Fruit fly (Drosophila melanogaster): ENCODE data around the gene EMC2A.
A peak's percentile ranks its signal among the peaks of the same experiment; 100 is the strongest.

Gene EMC2A

DNA sequence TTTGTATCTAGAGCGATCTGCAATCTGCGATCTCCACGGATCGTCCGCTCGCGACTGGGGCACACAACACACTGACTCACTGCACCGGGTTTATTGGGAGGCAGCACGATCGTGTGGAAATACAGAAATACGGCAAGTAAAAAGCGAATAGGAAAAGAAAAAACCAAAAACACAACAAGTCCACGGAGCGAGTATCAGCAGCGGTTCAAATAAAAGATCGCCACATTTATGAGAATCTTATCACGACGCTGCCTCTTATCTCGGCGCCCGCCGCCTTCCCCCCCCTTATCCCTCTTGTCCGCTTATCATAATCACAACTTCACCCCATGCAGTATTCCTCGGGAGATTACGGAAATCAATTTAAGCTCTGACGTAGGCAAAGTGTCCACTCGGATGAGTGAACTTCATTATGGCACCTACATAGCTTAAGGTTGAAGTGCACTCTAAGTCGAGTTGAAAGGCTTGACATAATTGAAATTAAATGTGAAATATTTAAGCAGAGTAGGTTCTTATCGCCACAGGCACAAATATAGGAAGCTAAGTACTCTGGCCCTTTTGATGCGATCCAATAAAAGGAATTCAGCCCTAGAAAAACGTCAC is 13.7 kb downstream of the EMC2A start, which contains the start of gene AhcyL2 (continued):
- TF ChIP-seq kay (GFP tag; optimal IDR thresholded peaks at IDR 0.05), result peak; percentile 60
- no peak for TF ChIP-seq amos (GFP tag; IDR thresholded peaks at IDR 0.05; ENCODE audit: partially characterized antibody)
- no peak for TF ChIP-seq tx (GFP tag; optimal IDR thresholded peaks at IDR 0.05)
- no peak for TF ChIP-seq sens-2 (GFP tag; IDR thresholded peaks at IDR 0.05)
- TF ChIP-seq corto (GFP tag; optimal IDR thresholded peaks at IDR 0.05), result no peak
- TF ChIP-seq exex (tag; optimal IDR thresholded peaks at IDR 0.05), result peak; percentile 98
- TF ChIP-seq CG8290 (GFP tag; optimal IDR thresholded peaks at IDR 0.05), result no peak
- TF ChIP-seq CG8290 (tag; optimal IDR thresholded peaks at IDR 0.05), result peak in 1 of 2 experiments; percentile 6
- no peak for TF ChIP-seq CG11085 (GFP tag; IDR thresholded peaks at IDR 0.05)
- TF ChIP-seq Hr78 (GFP tag; optimal IDR thresholded peaks at IDR 0.05), result peak in 1 of 2 experiments; percentile 95
- TF ChIP-seq Asciz (GFP tag; optimal IDR thresholded peaks at IDR 0.05), result peak; percentile 0
- peak; percentile 61; the same call in 1 of the 3 replicates for TF ChIP-seq CG6175 (GFP tag; IDR thresholded peaks at IDR 0.05)
- no peak for TF ChIP-seq CG34224 (GFP tag; IDR thresholded peaks at IDR 0.05; ENCODE audit: partially characterized antibody)
- no peak for TF ChIP-seq CG2678 (tag; optimal IDR thresholded peaks at IDR 0.05)
- no peak for TF ChIP-seq Usf (GFP tag; optimal IDR thresholded peaks at IDR 0.05)
- TF ChIP-seq CG16815 (GFP tag; optimal IDR thresholded peaks at IDR 0.05), result no peak
- no peak for TF ChIP-seq CG10654 (GFP tag; optimal IDR thresholded peaks at IDR 0.05)
- TF ChIP-seq sd (tag; optimal IDR thresholded peaks at IDR 0.05), result peak; percentile 60
- TF ChIP-seq CG12071 (GFP tag; optimal IDR thresholded peaks at IDR 0.05), result peak; percentile 18
- TF ChIP-seq H2.0 (GFP tag; IDR thresholded peaks at IDR 0.05), result no peak
- no peak for TF ChIP-seq CG8944 (GFP tag; optimal IDR thresholded peaks at IDR 0.05)
- peak; percentile 59 for TF ChIP-seq grau (tag; optimal IDR thresholded peaks at IDR 0.05)
- no peak for TF ChIP-seq dm (GFP tag; optimal IDR thresholded peaks at IDR 0.05)
- TF ChIP-seq hb (GFP tag; IDR thresholded peaks at IDR 0.05; ENCODE audit: partially characterized antibody), result no peak
- no peak for TF ChIP-seq Rx (GFP tag; IDR thresholded peaks at IDR 0.05)
- TF ChIP-seq Blimp-1 (GFP tag; optimal IDR thresholded peaks at IDR 0.05), result no peak
- peak; percentile 3 for TF ChIP-seq lbe (GFP tag; optimal IDR thresholded peaks at IDR 0.05)
- no peak for TF ChIP-seq CG31224 (GFP tag; IDR thresholded peaks at IDR 0.05)
- TF ChIP-seq hbn (GFP tag; IDR thresholded peaks at IDR 0.05; ENCODE audit: partially characterized antibody), result no peak
- 0 out of 3 replicates have a peak, but pooled peaks have one; percentile 47 for TF ChIP-seq CG2199 (GFP tag; IDR thresholded peaks at IDR 0.05)
- TF ChIP-seq oc (tag; optimal IDR thresholded peaks at IDR 0.05), result no peak
- TF ChIP-seq CG7839 (tag; optimal IDR thresholded peaks at IDR 0.05), result no peak
- TF ChIP-seq vvl (GFP tag; IDR thresholded peaks at IDR 0.05), result no peak
- TF ChIP-seq psq (GFP tag; optimal IDR thresholded peaks at IDR 0.05), result no peak
- no peak for TF ChIP-seq CG1024 (GFP tag; IDR thresholded peaks at IDR 0.05)
- TF ChIP-seq Eip74EF (GFP tag; optimal IDR thresholded peaks at IDR 0.05), result peak in 1 of 2 experiments; percentile 19
- 0 out of 3 replicates have a peak, but pooled peaks have one; percentile 12 for TF ChIP-seq z (GFP tag; IDR thresholded peaks at IDR 0.05)
- no peak for TF ChIP-seq ind (GFP tag; optimal IDR thresholded peaks at IDR 0.05)
- no peak for TF ChIP-seq B-H2 (GFP tag; optimal IDR thresholded peaks at IDR 0.05)
- no peak for TF ChIP-seq btn (GFP tag; optimal IDR thresholded peaks at IDR 0.05)
- TF ChIP-seq CG11093 (GFP tag; IDR thresholded peaks at IDR 0.05), result no peak
- no peak for TF ChIP-seq CG30403 (GFP tag; optimal IDR thresholded peaks at IDR 0.05)
- TF ChIP-seq onecut (GFP tag; IDR thresholded peaks at IDR 0.05), result 0 out of 2 replicates have a peak, but pooled peaks have one; percentile 13
- no peak for TF ChIP-seq gt (GFP tag; IDR thresholded peaks at IDR 0.05)
- peak; percentile 93 for TF ChIP-seq crol (GFP tag; IDR thresholded peaks at IDR 0.05)
- TF ChIP-seq Deaf1 (tag; optimal IDR thresholded peaks at IDR 0.05), result peak; percentile 7
- no peak for TF ChIP-seq PHDP (tag; optimal IDR thresholded peaks at IDR 0.05)
- TF ChIP-seq CG18599 (GFP tag; optimal IDR thresholded peaks at IDR 0.05), result peak; percentile 14
- TF ChIP-seq hth (optimal IDR thresholded peaks at IDR 0.05), result no peak
- no peak for TF ChIP-seq ATbp (GFP tag; optimal IDR thresholded peaks at IDR 0.05)
